Worm (Caenorhabditis elegans) whole organism, late embryonic: Measurements from ENCODE around the gene col-180.

Experiments used
- C08G9.2 ChIP-seq: sonication (generic microtip); optimal IDR thresholded peaks from 2 replicates; lab custom pipeline; 2016; ENCODE audit warnings: mild to moderate bottlenecking, missing genetic modification characterization, moderate library complexity, missing compliant biosample characterization
- F13H6.1 ChIP-seq: sonication (generic microtip); optimal IDR thresholded peaks from 2 replicates; lab custom pipeline; 2016; ENCODE audit warnings: missing genetic modification characterization, missing compliant biosample characterization
- ceh-14 ChIP-seq: sonication (generic microtip); optimal IDR thresholded peaks from 2 replicates; lab custom pipeline; 2016; ENCODE audit warnings: missing genotype, missing genetic modification characterization, missing compliant biosample characterization
- ceh-19 ChIP-seq: fragments of 200-800 bp; sonication (Bioruptor generic); optimal IDR thresholded peaks from 2 replicates; lab custom pipeline; 2018; ENCODE audit warnings: mild to moderate bottlenecking, missing genetic modification characterization, missing compliant biosample characterization
- ceh-2 ChIP-seq: sonication (generic microtip); optimal IDR thresholded peaks from 2 replicates; lab custom pipeline; 2016; ENCODE audit warnings: missing genotype, missing genetic modification characterization, missing compliant biosample characterization
- ceh-30 ChIP-seq: fragments of 150-350 bp; optimal IDR thresholded peaks from 2 replicates; lab custom pipeline; 2014; ENCODE audit warnings: missing biosample characterization, missing genetic modification characterization
- ceh-31 ChIP-seq: sonication (generic microtip); optimal IDR thresholded peaks from 2 replicates; lab custom pipeline; 2016; ENCODE audit warnings: missing genetic modification characterization, missing compliant biosample characterization
- ceh-34 ChIP-seq: sonication (generic microtip); optimal IDR thresholded peaks from 2 replicates; lab custom pipeline; 2016; ENCODE audit warnings: mild to moderate bottlenecking, missing genetic modification characterization, missing compliant biosample characterization
- ceh-45 ChIP-seq: fragments of 200-800 bp; sonication (Bioruptor generic); IDR thresholded peaks from 2 replicates; pipeline ENCODE4 v1.3.6; 2022; ENCODE audit warnings: missing genetic modification reagents, missing genetic modification characterization, missing compliant biosample characterization
- ceh-48 ChIP-seq: sonication (generic microtip); optimal IDR thresholded peaks from 2 replicates; lab custom pipeline; 2016; ENCODE audit warnings: missing genetic modification characterization, inconsistent platforms, missing compliant biosample characterization
- ceh-9 ChIP-seq: sonication (generic microtip); optimal IDR thresholded peaks from 2 replicates; lab custom pipeline; 2016; ENCODE audit warnings: mild to moderate bottlenecking, missing genetic modification characterization, inconsistent platforms, missing compliant biosample characterization
- che-1 ChIP-seq: sonication (generic microtip); optimal IDR thresholded peaks from 2 replicates; lab custom pipeline; 2016; ENCODE audit warnings: mild to moderate bottlenecking, missing genetic modification characterization, missing compliant biosample characterization
- dve-1 ChIP-seq: sonication (generic microtip); optimal IDR thresholded peaks from 2 replicates; lab custom pipeline; 2017; ENCODE audit warnings: antibody characterized with exemption, mild to moderate bottlenecking, missing genetic modification characterization, missing compliant biosample characterization
- elt-4 ChIP-seq: sonication (generic microtip); optimal IDR thresholded peaks from 2 replicates; lab custom pipeline; 2016; ENCODE audit warnings: missing genetic modification characterization, missing compliant biosample characterization
- ets-4 ChIP-seq: sonication (generic microtip); optimal IDR thresholded peaks from 2 replicates; lab custom pipeline; 2016; ENCODE audit warnings: missing genetic modification characterization, missing compliant biosample characterization
- fkh-10 ChIP-seq: fragments of 150-350 bp; optimal IDR thresholded peaks from 2 replicates; lab custom pipeline; 2014; ENCODE audit warnings: missing biosample characterization, missing genetic modification reagents, missing genetic modification characterization
- fkh-6 ChIP-seq: sonication (generic microtip); optimal IDR thresholded peaks from 2 replicates; lab custom pipeline; 2016; ENCODE audit warnings: missing genetic modification characterization, missing compliant biosample characterization
- gmeb-2 ChIP-seq: sonication (generic microtip); optimal IDR thresholded peaks from 2 replicates; lab custom pipeline; 2016; ENCODE audit warnings: missing genetic modification characterization, inconsistent platforms, missing compliant biosample characterization
- hlh-13 ChIP-seq: fragments of 200-800 bp; sonication (Bioruptor generic); optimal IDR thresholded peaks from 2 replicates; lab custom pipeline; 2018; ENCODE audit warnings: mild to moderate bottlenecking, missing genetic modification characterization, missing compliant biosample characterization
- hlh-30 ChIP-seq: sonication (generic microtip); optimal IDR thresholded peaks from 2 replicates; lab custom pipeline; 2017; ENCODE audit warnings: antibody characterized with exemption, missing genetic modification characterization, missing compliant biosample characterization; ENCODE audit not compliant: insufficient read depth
- hlh-8 ChIP-seq: sonication (generic microtip); optimal IDR thresholded peaks from 2 replicates; lab custom pipeline; 2016; ENCODE audit warnings: missing genotype, missing genetic modification characterization, missing compliant biosample characterization
- lim-6 ChIP-seq: sonication (generic microtip); optimal IDR thresholded peaks from 2 replicates; lab custom pipeline; 2016; ENCODE audit warnings: missing genetic modification characterization, missing compliant biosample characterization
- lin-11 ChIP-seq: fragments of 200-800 bp; sonication (Bioruptor generic); optimal IDR thresholded peaks from 2 replicates; lab custom pipeline; 2018; ENCODE audit warnings: mild to moderate bottlenecking, missing genetic modification characterization, missing compliant biosample characterization
- madf-2 ChIP-seq: sonication (generic microtip); optimal IDR thresholded peaks from 2 replicates; lab custom pipeline; 2017; ENCODE audit warnings: missing genetic modification characterization, missing compliant biosample characterization
- mec-3 ChIP-seq: sonication (generic microtip); optimal IDR thresholded peaks from 2 replicates; lab custom pipeline; 2016; ENCODE audit warnings: borderline replicate concordance, missing genetic modification characterization, missing compliant biosample characterization
- nfya-1 ChIP-seq: sonication (generic microtip); optimal IDR thresholded peaks from 2 replicates; lab custom pipeline; 2017; ENCODE audit warnings: missing genetic modification characterization, mild to moderate bottlenecking, missing compliant biosample characterization, antibody characterized with exemption, moderate library complexity
- nhr-11 ChIP-seq: fragments of 150-350 bp; optimal IDR thresholded peaks from 2 replicates; lab custom pipeline; 2014; ENCODE audit warnings: missing biosample characterization, missing genetic modification characterization
- odd-2 ChIP-seq: sonication (generic microtip); optimal IDR thresholded peaks from 2 replicates; lab custom pipeline; 2017; ENCODE audit warnings: antibody characterized with exemption, mild to moderate bottlenecking, missing genetic modification characterization, missing compliant biosample characterization
- pax-1 ChIP-seq: fragments of 150-350 bp; optimal IDR thresholded peaks from 2 replicates; lab custom pipeline; 2014; ENCODE audit warnings: missing biosample characterization, missing genetic modification characterization
- pha-2 ChIP-seq: sonication (generic microtip); optimal IDR thresholded peaks from 2 replicates; lab custom pipeline; 2017; ENCODE audit warnings: mild to moderate bottlenecking, missing genetic modification characterization, missing compliant biosample characterization
- pqm-1 ChIP-seq: sonication (generic microtip); optimal IDR thresholded peaks from 2 replicates; lab custom pipeline; 2016; ENCODE audit warnings: missing genetic modification characterization, missing compliant biosample characterization
- pros-1 ChIP-seq: fragments of 150-350 bp; optimal IDR thresholded peaks from 2 replicates; lab custom pipeline; 2014; ENCODE audit warnings: missing biosample characterization, missing genetic modification reagents, missing genetic modification characterization
- ref-2 ChIP-seq: sonication (generic microtip); optimal IDR thresholded peaks from 2 replicates; lab custom pipeline; 2016; ENCODE audit warnings: missing genetic modification characterization, missing compliant biosample characterization
- sdc-2 ChIP-seq: sonication (generic microtip); optimal IDR thresholded peaks from 2 replicates; lab custom pipeline; 2016; ENCODE audit warnings: missing genotype, missing genetic modification characterization, missing compliant biosample characterization
- sox-2 ChIP-seq: fragments of 200-800 bp; sonication (Bioruptor generic); IDR thresholded peaks from 2 replicates; pipeline ENCODE4 v1.3.6; 2022; ENCODE audit warnings: missing genetic modification reagents, missing genetic modification characterization, missing compliant biosample characterization
- sox-4 ChIP-seq: sonication (generic microtip); optimal IDR thresholded peaks from 2 replicates; lab custom pipeline; 2017; ENCODE audit warnings: mild to moderate bottlenecking, missing genetic modification characterization, inconsistent platforms, missing compliant biosample characterization
- syd-9 ChIP-seq: sonication (generic microtip); optimal IDR thresholded peaks from 2 replicates; lab custom pipeline; 2016; ENCODE audit warnings: mild to moderate bottlenecking, missing genetic modification characterization, moderate library complexity, missing compliant biosample characterization
- tbx-7 ChIP-seq: sonication (generic microtip); optimal IDR thresholded peaks from 2 replicates; lab custom pipeline; 2016; ENCODE audit warnings: missing genotype, missing genetic modification characterization, missing compliant biosample characterization
- ttx-3 ChIP-seq: sonication (generic microtip); optimal IDR thresholded peaks from 2 replicates; lab custom pipeline; 2016; ENCODE audit warnings: missing genetic modification reagents, missing genetic modification characterization, missing compliant biosample characterization
- unc-3 ChIP-seq, 2 experiments: fragments of 200-800 bp in 1 of 2; sonication (Bioruptor generic) in 1 of 2; sonication (generic microtip) in 1 of 2; conservative IDR thresholded peaks in 1 of 2; optimal IDR thresholded peaks in 1 of 2; 2 replicates each; pipeline versions ENCODE4 v1.3.6 to Lab custom; 2016 to 2022; ENCODE audit warnings: missing compliant biosample characterization in 2 of 2, missing genetic modification characterization in 2 of 2, missing genetic modification reagents in 1 of 2
- unc-42 ChIP-seq: sonication (generic microtip); optimal IDR thresholded peaks from 2 replicates; lab custom pipeline; 2016; ENCODE audit warnings: missing genotype, missing genetic modification characterization, missing compliant biosample characterization
- unc-55 ChIP-seq: sonication (generic microtip); optimal IDR thresholded peaks from 2 replicates; lab custom pipeline; 2017; ENCODE audit warnings: missing biosample characterization, missing genetic modification reagents, missing genetic modification characterization
- unc-86 ChIP-seq: sonication (generic microtip); optimal IDR thresholded peaks from 2 replicates; lab custom pipeline; 2016; ENCODE audit warnings: missing genetic modification characterization, missing compliant biosample characterization
- zip-5 ChIP-seq: sonication (generic microtip); optimal IDR thresholded peaks from 2 replicates; lab custom pipeline; 2016; ENCODE audit warnings: missing genetic modification characterization, missing compliant biosample characterization
- ztf-16 ChIP-seq: sonication (generic microtip); optimal IDR thresholded peaks from 2 replicates; lab custom pipeline; 2017; ENCODE audit warnings: missing genetic modification characterization, missing compliant biosample characterization

col-180 gene

DNA sequence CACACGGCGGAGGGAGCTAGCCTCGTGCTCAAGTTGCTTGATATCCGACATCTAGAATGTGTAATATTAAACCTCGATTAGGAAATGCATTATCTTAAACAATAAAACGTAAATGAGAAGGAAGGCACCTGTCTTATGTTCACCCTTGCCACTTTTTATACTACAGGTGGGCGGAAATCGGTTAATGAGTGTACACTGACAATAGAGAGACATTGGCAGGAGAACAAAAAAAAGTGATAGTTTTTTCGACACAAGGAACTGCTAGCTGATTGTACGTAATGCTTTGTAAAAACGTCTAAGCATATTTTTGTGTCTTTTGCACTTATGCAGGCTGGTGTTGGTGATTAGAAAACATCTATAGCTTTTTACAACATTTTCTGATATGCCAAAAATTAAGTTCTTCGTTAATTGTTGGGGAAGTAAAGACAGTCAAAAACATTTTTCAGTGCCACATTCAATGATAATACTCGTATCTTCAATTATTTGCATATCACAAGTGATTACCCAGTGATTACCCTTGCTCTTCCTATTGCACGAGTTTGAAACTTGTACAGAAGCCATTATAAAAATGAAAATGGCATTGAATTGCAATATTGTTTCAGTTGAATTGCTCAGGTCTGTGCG is at the start of gene col-180:
col-180 (minus strand) TSS at position 51 of the 624 bp plus-strand sequence.
- no peak for TF ChIP-seq tbx-7 (tag; lab: Kevin White, UChicago)
- TF ChIP-seq pha-2 (tag; lab: Kevin White, UChicago) = no peak
- no peak for TF ChIP-seq zip-5 (tag; lab: Kevin White, UChicago)
- no peak for TF ChIP-seq ceh-31 (tag; lab: Kevin White, UChicago)
- TF ChIP-seq fkh-6 (tag; lab: Kevin White, UChicago) = no peak
- TF ChIP-seq sox-2 (GFP tag; lab: Robert Waterston, UW) = no peak
- no peak for TF ChIP-seq ref-2 (tag; lab: Kevin White, UChicago)
- no peak for TF ChIP-seq mec-3 (tag; lab: Kevin White, UChicago)
- TF ChIP-seq pax-1 = no peak
- no peak for TF ChIP-seq ceh-48 (tag; lab: Kevin White, UChicago)
- no peak for TF ChIP-seq gmeb-2
- no peak for TF ChIP-seq lim-6 (tag; lab: Kevin White, UChicago)
- no peak for TF ChIP-seq ceh-30 (tag; lab: Kevin White, UChicago)
- no peak for TF ChIP-seq pqm-1 (tag; lab: Kevin White, UChicago)
- no peak for TF ChIP-seq fkh-10 (GFP tag; lab: Kevin White, UChicago)
- TF ChIP-seq lin-11 = no peak
- no peak for TF ChIP-seq hlh-13
- TF ChIP-seq ceh-19 (GFP tag; lab: Kevin White, UChicago) = no peak
- no peak for TF ChIP-seq ttx-3

DNA sequence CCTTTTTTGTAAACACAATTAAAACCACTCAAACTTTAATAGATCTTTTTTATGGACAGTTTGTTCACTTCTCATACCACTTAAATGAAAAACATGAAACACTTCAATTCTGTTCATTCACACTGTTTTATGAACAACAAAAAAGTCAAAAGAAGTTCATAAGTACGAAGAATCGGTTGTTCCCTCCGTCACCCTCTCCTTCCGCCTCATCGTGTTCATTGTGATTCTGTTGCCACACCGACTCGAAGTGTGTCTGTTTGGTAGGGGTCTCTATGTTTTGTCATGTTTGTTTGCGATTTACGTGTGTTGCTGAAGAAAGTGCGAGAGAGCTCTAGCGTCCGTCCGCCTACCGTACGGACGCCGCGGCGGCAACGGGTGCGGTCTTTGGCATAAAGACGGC is 46.7 kb upstream of the col-180 start, which contains the start of gene lact-7:
lact-7 (plus strand) TSS at position 301 of the 400 bp plus-strand sequence.
- TF ChIP-seq ceh-30 (tag; lab: Kevin White, UChicago) = no peak
- no peak for TF ChIP-seq dve-1 (tag; lab: Kevin White, UChicago)
- TF ChIP-seq ceh-14 = no peak
- TF ChIP-seq unc-42 = no peak
- TF ChIP-seq ceh-2 (tag; lab: Kevin White, UChicago) = no peak
- TF ChIP-seq nhr-11 (tag; lab: Kevin White, UChicago) = no peak

DNA sequence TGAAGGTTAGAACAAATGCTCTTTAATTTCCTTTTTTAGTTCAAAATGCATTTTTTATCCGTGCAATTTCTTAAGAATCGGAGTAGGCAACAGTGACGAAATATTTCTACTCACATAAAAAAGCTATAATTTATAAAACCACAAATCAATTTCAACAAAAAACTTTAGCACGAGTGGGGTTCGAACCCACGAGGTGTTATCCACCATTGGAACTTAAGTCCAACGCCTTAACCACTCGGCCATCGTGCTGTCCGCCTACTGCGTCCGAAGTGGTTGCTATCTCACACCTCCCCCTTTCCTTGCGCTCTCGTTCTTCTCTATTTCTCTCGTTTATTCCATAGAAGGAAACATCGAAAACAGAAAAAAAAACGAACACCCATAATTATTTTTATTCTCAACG is 45.6 kb upstream of the col-180 start:
- peak; percentile 44 for TF ChIP-seq dve-1 (tag; lab: Kevin White, UChicago)
- TF ChIP-seq ceh-14 = peak; percentile 54
- TF ChIP-seq syd-9 (tag; lab: Kevin White, UChicago) = peak; percentile 79
- no peak for TF ChIP-seq pax-1
- TF ChIP-seq madf-2 (tag; lab: Kevin White, UChicago) = peak; percentile 73
- TF ChIP-seq sdc-2 (tag; lab: Kevin White, UChicago) = peak; percentile 84
- peak; percentile 74 for TF ChIP-seq sox-4
- TF ChIP-seq nhr-11 (tag; lab: Kevin White, UChicago) = no peak
- TF ChIP-seq ztf-16 (tag; lab: Kevin White, UChicago) = peak; percentile 75
- TF ChIP-seq ceh-48 (tag; lab: Kevin White, UChicago) = peak; percentile 63
- TF ChIP-seq unc-55 = no peak
- peak; percentile 54; the same call in 1 of the 2 replicates for TF ChIP-seq sox-2 (GFP tag; lab: Robert Waterston, UW)
- peak; percentile 62 for TF ChIP-seq F13H6.1 (tag; lab: Kevin White, UChicago)
- TF ChIP-seq C08G9.2 (tag; lab: Kevin White, UChicago) = peak; percentile 74
- TF ChIP-seq pha-2 (tag; lab: Kevin White, UChicago) = peak; percentile 75
- TF ChIP-seq elt-4 = no peak
- TF ChIP-seq pqm-1 (tag; lab: Kevin White, UChicago) = no peak
- TF ChIP-seq lin-11 = peak; percentile 71
- TF ChIP-seq tbx-7 (tag; lab: Kevin White, UChicago) = peak; percentile 23
- peak; percentile 53 for TF ChIP-seq unc-42
- peak; percentile 14 for TF ChIP-seq hlh-8 (tag; lab: Kevin White, UChicago)
- TF ChIP-seq pros-1 = no peak
- TF ChIP-seq che-1 (tag; lab: Kevin White, UChicago) = peak; percentile 82
- TF ChIP-seq odd-2 (tag; lab: Kevin White, UChicago) = peak; percentile 36
- TF ChIP-seq ets-4 (tag; lab: Kevin White, UChicago) = peak; percentile 28
- peak; percentile 82 for TF ChIP-seq unc-3 (GFP tag; conservative IDR thresholded peaks at IDR 0.05; lab: Robert Waterston, UW)
- peak; percentile 70 for TF ChIP-seq unc-3 (tag; optimal IDR thresholded peaks at IDR 0.05; lab: Kevin White, UChicago)
- peak; percentile 72 for TF ChIP-seq ceh-31 (tag; lab: Kevin White, UChicago)
- peak; percentile 31 for TF ChIP-seq ceh-9 (tag; lab: Kevin White, UChicago)
- no peak for TF ChIP-seq ceh-45 (GFP tag; lab: Robert Waterston, UW)
- TF ChIP-seq ref-2 (tag; lab: Kevin White, UChicago) = peak; percentile 67
- TF ChIP-seq unc-86 (tag; lab: Kevin White, UChicago) = peak; percentile 80
- peak; percentile 49 for TF ChIP-seq nfya-1 (tag; lab: Kevin White, UChicago)
- TF ChIP-seq ceh-34 (tag; lab: Kevin White, UChicago) = peak; percentile 80
- TF ChIP-seq fkh-6 (tag; lab: Kevin White, UChicago) = peak; percentile 78
- TF ChIP-seq hlh-30 (tag; lab: Kevin White, UChicago) = peak; percentile 71
